Fruit fly (Drosophila melanogaster): ENCODE measurements around the gene CG31637.
A peak's percentile ranks its signal among the peaks of the same experiment; 100 is the strongest.

The CG31637 gene

dm6 chr2L:6474878-6475582 lies 23.4 kb upstream of the CG31637 start:
- TF ChIP-seq ovo (GFP tag; optimal IDR thresholded peaks at IDR 0.05) (no peak), Hr96 (GFP tag; optimal IDR thresholded peaks at IDR 0.05) (no peak), CG1620 (GFP tag; optimal IDR thresholded peaks at IDR 0.05) (no peak), pad (GFP tag; optimal IDR thresholded peaks at IDR 0.05) (no peak), CG33017 (tag; optimal IDR thresholded peaks at IDR 0.05) (peak; percentile 30), CG12768 (GFP tag; optimal IDR thresholded peaks at IDR 0.05) (peak; percentile 70), cic (GFP tag; optimal IDR thresholded peaks at IDR 0.05) (peak; percentile 41), Crg-1 (GFP tag; optimal IDR thresholded peaks at IDR 0.05) (no peak), Mnt (GFP tag; optimal IDR thresholded peaks at IDR 0.05) (no peak)

DNA sequence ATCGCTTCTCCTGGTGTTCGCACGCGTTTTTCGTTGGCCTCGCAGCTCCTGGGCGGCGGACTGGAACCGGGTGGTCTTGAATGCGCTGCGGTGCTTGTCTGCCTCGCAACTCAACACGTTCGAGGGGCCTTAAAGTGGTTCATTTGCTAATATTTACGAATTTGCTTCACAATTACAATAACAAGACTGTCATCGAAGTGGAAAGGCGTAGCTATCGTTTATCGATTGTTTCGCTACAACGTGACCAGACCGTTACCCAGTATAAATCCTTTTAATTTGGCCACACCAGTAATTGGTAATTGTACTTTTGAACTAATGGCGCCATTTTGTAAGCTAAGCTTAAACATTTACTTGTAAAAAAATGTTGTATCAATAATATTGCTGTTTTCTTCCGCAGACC lies 21.7 kb upstream of the CG31637 start, which contains the start of gene CG9536:
CG9536 (minus strand) TSS at position 223 of the 400 bp plus-strand sequence.
- no peak for TF ChIP-seq Hr96 (GFP tag; optimal IDR thresholded peaks at IDR 0.05)
- peak; percentile 75 for TF ChIP-seq bab1 (GFP tag; optimal IDR thresholded peaks at IDR 0.05)
- TF ChIP-seq CG1620 (GFP tag; optimal IDR thresholded peaks at IDR 0.05): no peak
- no peak for TF ChIP-seq CG12768 (GFP tag; optimal IDR thresholded peaks at IDR 0.05)

- TF ChIP-seq CG1620 (GFP tag; optimal IDR thresholded peaks at IDR 0.05): no peak
- TF ChIP-seq CG5204 (GFP tag; optimal IDR thresholded peaks at IDR 0.05): no peak
- peak; percentile 65 for TF ChIP-seq bab1 (GFP tag; optimal IDR thresholded peaks at IDR 0.05)
- no peak for TF ChIP-seq pad (GFP tag; optimal IDR thresholded peaks at IDR 0.05)
- TF ChIP-seq Hr96 (GFP tag; optimal IDR thresholded peaks at IDR 0.05): no peak
- TF ChIP-seq CG11617 (GFP tag; optimal IDR thresholded peaks at IDR 0.05): peak; percentile 32
- TF ChIP-seq cic (GFP tag; optimal IDR thresholded peaks at IDR 0.05): peak; percentile 97
- TF ChIP-seq CG7045 (GFP tag; optimal IDR thresholded peaks at IDR 0.05): no peak
- TF ChIP-seq CG14711 (tag; optimal IDR thresholded peaks at IDR 0.05): peak; percentile 62
- peak; percentile 84 for TF ChIP-seq Mnt (GFP tag; optimal IDR thresholded peaks at IDR 0.05)
- TF ChIP-seq Clk (GFP tag; optimal IDR thresholded peaks at IDR 0.05): no peak
- no peak for TF ChIP-seq cnc (optimal IDR thresholded peaks at IDR 0.05)
- TF ChIP-seq CG7101 (tag; optimal IDR thresholded peaks at IDR 0.05): peak; percentile 29
- peak; percentile 63 for TF ChIP-seq ovo (GFP tag; optimal IDR thresholded peaks at IDR 0.05)
- no peak for TF ChIP-seq kay (GFP tag; ENCODE audit: borderline replicate concordance)
- no peak for TF ChIP-seq toe (GFP tag; optimal IDR thresholded peaks at IDR 0.05)
- TF ChIP-seq Crg-1 (GFP tag; optimal IDR thresholded peaks at IDR 0.05): peak; percentile 56
- TF ChIP-seq CG33017 (tag; optimal IDR thresholded peaks at IDR 0.05): peak; percentile 42
- no peak for TF ChIP-seq tj (GFP tag; optimal IDR thresholded peaks at IDR 0.05)
- TF ChIP-seq CG12768 (GFP tag; optimal IDR thresholded peaks at IDR 0.05): peak; percentile 28
Observed at dm6 chr2L:6479226-6479906, 19.1 kb upstream of the CG31637 start.

- TF ChIP-seq bab1 (GFP tag; optimal IDR thresholded peaks at IDR 0.05) (peak; percentile 83), CG5204 (GFP tag; optimal IDR thresholded peaks at IDR 0.05) (no peak), pad (GFP tag; optimal IDR thresholded peaks at IDR 0.05) (peak; percentile 45), CG11617 (GFP tag; optimal IDR thresholded peaks at IDR 0.05) (peak; percentile 55), ovo (GFP tag; optimal IDR thresholded peaks at IDR 0.05) (peak; percentile 68), tj (GFP tag; optimal IDR thresholded peaks at IDR 0.05) (peak; percentile 84), CG1620 (GFP tag; optimal IDR thresholded peaks at IDR 0.05) (peak; percentile 93), toe (GFP tag; optimal IDR thresholded peaks at IDR 0.05) (peak; percentile 94), cic (GFP tag; optimal IDR thresholded peaks at IDR 0.05) (no peak), cnc (optimal IDR thresholded peaks at IDR 0.05) (no peak), kay (GFP tag; ENCODE audit: borderline replicate concordance) (no peak), Crg-1 (GFP tag; optimal IDR thresholded peaks at IDR 0.05) (peak; percentile 66), Mnt (GFP tag; optimal IDR thresholded peaks at IDR 0.05) (peak; percentile 62), CG14711 (tag; optimal IDR thresholded peaks at IDR 0.05) (peak; percentile 74), Clk (GFP tag; optimal IDR thresholded peaks at IDR 0.05) (peak; percentile 85), CG7101 (tag; optimal IDR thresholded peaks at IDR 0.05) (peak; percentile 83), CG7045 (GFP tag; optimal IDR thresholded peaks at IDR 0.05) (peak; percentile 61), CG33017 (tag; optimal IDR thresholded peaks at IDR 0.05) (peak; percentile 75), Hr96 (GFP tag; optimal IDR thresholded peaks at IDR 0.05) (peak; percentile 90), CG12768 (GFP tag; optimal IDR thresholded peaks at IDR 0.05) (peak; percentile 70)
Observed at dm6 chr2L:6480212-6480994, 18.0 kb upstream of the CG31637 start, which contains the start of the genes Sec61alpha and Daxx. Gene Sec61alpha, minus strand, starts transcription at chr2L:6480575. Gene Daxx, plus strand, starts transcription at chr2L:6480929.

- TF ChIP-seq CG1620 (GFP tag; optimal IDR thresholded peaks at IDR 0.05): no peak
- TF ChIP-seq toe (GFP tag; optimal IDR thresholded peaks at IDR 0.05): peak; percentile 27
- no peak for TF ChIP-seq Crg-1 (GFP tag; optimal IDR thresholded peaks at IDR 0.05)
- TF ChIP-seq kay (GFP tag; ENCODE audit: borderline replicate concordance): no peak
- no peak for TF ChIP-seq cnc (optimal IDR thresholded peaks at IDR 0.05)
- no peak for TF ChIP-seq CG7101 (tag; optimal IDR thresholded peaks at IDR 0.05)
- no peak for TF ChIP-seq CG5204 (GFP tag; optimal IDR thresholded peaks at IDR 0.05)
- no peak for TF ChIP-seq CG14711 (tag; optimal IDR thresholded peaks at IDR 0.05)
- no peak for TF ChIP-seq Clk (GFP tag; optimal IDR thresholded peaks at IDR 0.05)
- TF ChIP-seq ovo (GFP tag; optimal IDR thresholded peaks at IDR 0.05): peak; percentile 10
- peak; percentile 85 for TF ChIP-seq Mnt (GFP tag; optimal IDR thresholded peaks at IDR 0.05)
- no peak for TF ChIP-seq Hr96 (GFP tag; optimal IDR thresholded peaks at IDR 0.05)
- TF ChIP-seq tj (GFP tag; optimal IDR thresholded peaks at IDR 0.05): peak; percentile 79
- TF ChIP-seq bab1 (GFP tag; optimal IDR thresholded peaks at IDR 0.05): no peak
- peak; percentile 5 for TF ChIP-seq CG11617 (GFP tag; optimal IDR thresholded peaks at IDR 0.05)
- no peak for TF ChIP-seq CG33017 (tag; optimal IDR thresholded peaks at IDR 0.05)
- no peak for TF ChIP-seq CG7045 (GFP tag; optimal IDR thresholded peaks at IDR 0.05)
- TF ChIP-seq cic (GFP tag; optimal IDR thresholded peaks at IDR 0.05): peak; percentile 93
- peak; percentile 77 for TF ChIP-seq pad (GFP tag; optimal IDR thresholded peaks at IDR 0.05)
- TF ChIP-seq CG12768 (GFP tag; optimal IDR thresholded peaks at IDR 0.05): no peak
Observed at dm6 chr2L:6481310-6481738, 17.1 kb upstream of the CG31637 start.
